Worm (Caenorhabditis elegans) whole organism, L2 larva: ENCODE results near the gene srz-19.

ENCODE experiments used
- alr-1 ChIP-seq: fragments of 150-350 bp; optimal IDR thresholded peaks from 2 replicates; lab custom pipeline; 2014; ENCODE audit warnings: missing biosample characterization, missing genetic modification characterization
- ama-1 ChIP-seq: fragments of 150-350 bp; optimal IDR thresholded peaks from 2 replicates; lab custom pipeline; 2018; ENCODE audit warnings: inconsistent platforms
- ceh-16 ChIP-seq: fragments of 150-350 bp; optimal IDR thresholded peaks from 2 replicates; lab custom pipeline; 2014; ENCODE audit warnings: missing biosample characterization, missing genetic modification characterization
- dmd-4 ChIP-seq: sonication (generic microtip); optimal IDR thresholded peaks from 2 replicates; lab custom pipeline; 2017; ENCODE audit warnings: missing biosample characterization, missing genetic modification characterization
- egl-27 ChIP-seq: sonication (generic microtip); optimal IDR thresholded peaks from 3 replicates; lab custom pipeline; 2017; ENCODE audit warnings: missing biosample characterization, missing genetic modification reagents, missing genetic modification characterization
- elt-1 ChIP-seq: fragments of 150-350 bp; optimal IDR thresholded peaks from 2 replicates; lab custom pipeline; 2014; ENCODE audit warnings: missing biosample characterization, missing genetic modification characterization
- elt-3 ChIP-seq: sonication (generic microtip); optimal IDR thresholded peaks from 2 replicates; lab custom pipeline; 2017; ENCODE audit warnings: missing biosample characterization, missing genetic modification characterization
- fos-1 ChIP-seq: fragments of 150-350 bp; optimal IDR thresholded peaks from 2 replicates; lab custom pipeline; 2014; ENCODE audit warnings: missing biosample characterization, missing genetic modification characterization
- gmeb-1 ChIP-seq: fragments of 150-350 bp; optimal IDR thresholded peaks from 2 replicates; lab custom pipeline; 2014; ENCODE audit warnings: missing biosample characterization, missing genetic modification characterization
- lin-11 ChIP-seq: fragments of 150-350 bp; sonication (generic microtip); optimal IDR thresholded peaks from 2 replicates; lab custom pipeline; 2014; ENCODE audit warnings: missing biosample characterization, missing genetic modification characterization, inconsistent platforms, mixed read lengths
- lin-39 ChIP-seq: fragments of 150-350 bp; optimal IDR thresholded peaks from 2 replicates; lab custom pipeline; 2014; ENCODE audit warnings: missing biosample characterization, missing genetic modification reagents, missing genetic modification characterization
- nhr-10 ChIP-seq: sonication (generic microtip); optimal IDR thresholded peaks from 2 replicates; lab custom pipeline; 2017; ENCODE audit warnings: missing biosample characterization, missing genetic modification characterization
- nhr-12 ChIP-seq: fragments of 150-350 bp; optimal IDR thresholded peaks from 2 replicates; lab custom pipeline; 2014; ENCODE audit warnings: missing biosample characterization, missing genetic modification characterization
- nhr-25 ChIP-seq: fragments of 150-350 bp; sonication (generic microtip); optimal IDR thresholded peaks from 3 replicates; lab custom pipeline; 2014; ENCODE audit warnings: missing biosample characterization, missing genetic modification characterization
- nhr-77 ChIP-seq: fragments of 150-350 bp; optimal IDR thresholded peaks from 2 replicates; lab custom pipeline; 2014; ENCODE audit warnings: missing biosample characterization, missing genetic modification characterization
- sem-4 ChIP-seq: fragments of 150-350 bp; optimal IDR thresholded peaks from 2 replicates; lab custom pipeline; 2014; ENCODE audit warnings: missing biosample characterization, missing genetic modification reagents, missing genetic modification characterization
- sma-9 ChIP-seq, 2 experiments: fragments of 150-350 bp in 1 of 2; sonication (generic microtip) in 1 of 2; optimal IDR thresholded peaks; 2 replicates each; lab custom pipeline; 2014 to 2016; ENCODE audit warnings: missing genetic modification characterization in 2 of 2, mild to moderate bottlenecking in 1 of 2, missing biosample characterization in 1 of 2, missing compliant biosample characterization in 1 of 2, missing genetic modification reagents in 1 of 2, moderate library complexity in 1 of 2
- zag-1 ChIP-seq: fragments of 150-350 bp; optimal IDR thresholded peaks from 2 replicates; lab custom pipeline; 2014; ENCODE audit warnings: missing biosample characterization, missing genetic modification characterization

Gene srz-19

DNA sequence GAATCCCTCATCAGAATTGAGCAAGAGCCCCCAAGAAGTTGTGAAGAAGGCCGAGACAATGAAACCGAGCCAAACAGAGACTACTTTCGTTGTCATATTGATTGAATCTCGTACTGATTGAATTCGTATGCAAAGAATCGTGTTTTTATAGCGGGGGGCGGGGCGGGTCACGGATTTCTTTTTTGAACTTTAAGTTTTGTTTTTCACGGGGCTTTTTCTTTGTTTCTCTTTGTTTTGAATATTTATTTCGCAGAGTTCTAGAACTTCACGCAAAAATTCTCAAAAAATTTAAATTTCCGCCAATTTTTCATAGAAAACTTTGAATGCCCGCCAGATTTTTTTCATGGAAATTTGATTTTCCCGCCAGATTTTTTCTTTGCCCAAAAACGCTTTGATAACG lies 36.5 kb downstream of the srz-19 start, which contains the start of gene clec-73:
clec-73 (minus strand) TSS at position 101 of the 400 bp plus-strand sequence.
- TF ChIP-seq lin-39 (tag; lab: Kevin White, UChicago) (no peak), lin-11 (tag; lab: Kevin White, UChicago) (no peak), elt-3 (tag; lab: Kevin White, UChicago) (no peak), egl-27 (tag; lab: Kevin White, UChicago) (no peak), dmd-4 (tag; lab: Kevin White, UChicago) (no peak)

ce11 chrIV:3956705-3957104 lies 37.1 kb downstream of the srz-19 start, which contains the start of gene clec-74:
Gene clec-74 (plus strand): TSS chrIV:3957005.
- TF ChIP-seq nhr-25 (tag; lab: Kevin White, UChicago), result no peak
- TF ChIP-seq dmd-4 (tag; lab: Kevin White, UChicago), result no peak

- TF ChIP-seq sem-4 (tag; lab: Kevin White, UChicago), result no peak
- TF ChIP-seq zag-1 (tag; lab: Kevin White, UChicago), result no peak
- TF ChIP-seq elt-1 (tag; lab: Kevin White, UChicago), result no peak
- no peak for TF ChIP-seq nhr-10 (tag; lab: Kevin White, UChicago)
- TF ChIP-seq, all 48 proteins: peak for 0
Observed at ce11 chrIV:3960396-3960795, 40.8 kb downstream of the srz-19 start, which contains the start of gene clec-75. Gene clec-75 (plus strand): TSS chrIV:3960734.

- TF ChIP-seq alr-1, result no peak
Observed at ce11 chrIV:3962584-3962983, 43.0 kb downstream of the srz-19 start, which contains the start of gene Y46C8AM.1. Gene Y46C8AM.1 (plus strand): TSS chrIV:3962884.

ce11 chrIV:3963498-3963897 lies 43.9 kb downstream of the srz-19 start:
- TF ChIP-seq nhr-10 (tag; lab: Kevin White, UChicago) (no peak), ceh-16 (no peak), nhr-77 (tag; lab: Kevin White, UChicago) (no peak), nhr-25 (tag; lab: Kevin White, UChicago) (no peak), egl-27 (tag; lab: Kevin White, UChicago) (no peak), nhr-12 (no peak), gmeb-1 (tag; lab: Kevin White, UChicago) (no peak)
- TF ChIP-seq, all 48 proteins: peak for 0

ce11 chrIV:3965013-3965412 lies 45.4 kb downstream of the srz-19 start, which contains the start of gene clec-76:
Gene clec-76 (plus strand): TSS chrIV:3965246.
- TF ChIP-seq sma-9 (GFP tag; optimal IDR thresholded peaks at IDR 0.05; lab: Kevin White, UChicago) (peak; percentile 52), sma-9 (tag; optimal IDR thresholded peaks at IDR 0.05; lab: Kevin White, UChicago) (no peak), ama-1 (lab: Kevin White, UChicago) (no peak), fos-1 (tag; lab: Kevin White, UChicago) (peak; percentile 41)
